Worm (Caenorhabditis elegans): ENCODE results near the gene hda-1.

DNA sequence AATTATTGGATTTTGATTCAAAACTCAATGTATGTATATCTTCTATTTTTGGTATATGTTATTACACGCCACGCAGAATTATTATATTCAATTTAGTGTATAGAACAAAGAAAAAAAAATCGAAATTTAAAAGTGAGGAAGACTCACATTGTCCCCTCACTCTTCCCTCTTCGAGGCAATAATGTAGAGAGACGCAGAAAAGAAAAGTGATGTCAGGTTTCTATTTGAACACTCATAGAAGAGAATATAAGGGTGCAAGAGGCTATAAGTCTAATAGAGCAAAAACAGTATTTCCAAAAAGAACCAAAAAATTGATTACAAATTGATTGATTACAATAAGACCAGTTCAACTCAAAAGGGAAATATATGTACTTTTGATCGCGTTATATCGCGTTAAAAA lies 23.3 kb downstream of the hda-1 start:
- TF ChIP-seq Y22D7AL.16 (tag; optimal IDR thresholded peaks at IDR 0.05): no peak
- no peak for TF ChIP-seq ets-4 (tag; optimal IDR thresholded peaks at IDR 0.05)
- no peak for TF ChIP-seq tbx-2 (tag; optimal IDR thresholded peaks at IDR 0.05)
- no peak for TF ChIP-seq ama-1 (optimal IDR thresholded peaks at IDR 0.05)
- TF ChIP-seq npax-4 (tag; optimal IDR thresholded peaks at IDR 0.05): no peak
- TF ChIP-seq ceh-31 (tag; optimal IDR thresholded peaks at IDR 0.05): no peak
- TF ChIP-seq pha-4 (tag; optimal IDR thresholded peaks at IDR 0.05): no peak
- no peak for TF ChIP-seq tbx-7 (tag; optimal IDR thresholded peaks at IDR 0.05)
- no peak for TF ChIP-seq sox-2 (GFP tag; IDR thresholded peaks at IDR 0.05)
- no peak for TF ChIP-seq pag-3 (tag; optimal IDR thresholded peaks at IDR 0.05; ENCODE audit: borderline replicate concordance)
- TF ChIP-seq pqm-1 (tag; optimal IDR thresholded peaks at IDR 0.05): no peak
- TF ChIP-seq fkh-10 (GFP tag; optimal IDR thresholded peaks at IDR 0.05): no peak
- TF ChIP-seq mec-3 (tag; optimal IDR thresholded peaks at IDR 0.05; ENCODE audit: borderline replicate concordance): no peak
- no peak for TF ChIP-seq ceh-48 (tag; optimal IDR thresholded peaks at IDR 0.05)

Measured in whole organism, late embryonic.